Worm (Caenorhabditis elegans) whole organism, L2 larva: ENCODE data around the gene Y110A2AL.4.
"Not testable (repeated sequence)": the region's sequence is repeated elsewhere in the genome, so short reads cannot be mapped to it uniquely, and the experiment has no call there.

Experiments used
- C34F6.9 ChIP-seq: fragments of 150-350 bp; optimal IDR thresholded peaks from 2 replicates; lab custom pipeline; 2014; ENCODE audit warnings: missing biosample characterization, missing genetic modification characterization
- F13H6.1 ChIP-seq: sonication (generic microtip); optimal IDR thresholded peaks from 2 replicates; lab custom pipeline; 2016; ENCODE audit warnings: missing genetic modification characterization, missing compliant biosample characterization
- R02D3.7 ChIP-seq: fragments of 150-350 bp; optimal IDR thresholded peaks from 2 replicates; lab custom pipeline; 2014; ENCODE audit warnings: missing biosample characterization, missing genetic modification characterization
- Y55F3AM.14 ChIP-seq: fragments of 200-800 bp; sonication (Bioruptor generic); optimal IDR thresholded peaks from 2 replicates; lab custom pipeline; 2018; ENCODE audit warnings: mild to moderate bottlenecking, missing genetic modification characterization, missing compliant biosample characterization
- ZK546.5 ChIP-seq: sonication (generic microtip); optimal IDR thresholded peaks from 2 replicates; lab custom pipeline; 2017; ENCODE audit warnings: missing biosample characterization, missing genetic modification characterization
- alr-1 ChIP-seq: fragments of 150-350 bp; optimal IDR thresholded peaks from 2 replicates; lab custom pipeline; 2014; ENCODE audit warnings: missing biosample characterization, missing genetic modification characterization
- aly-2 ChIP-seq: fragments of 150-350 bp; optimal IDR thresholded peaks from 2 replicates; lab custom pipeline; 2014; ENCODE audit warnings: missing biosample characterization, missing genetic modification characterization
- ama-1 ChIP-seq: fragments of 150-350 bp; optimal IDR thresholded peaks from 2 replicates; lab custom pipeline; 2018; ENCODE audit warnings: inconsistent platforms
- blmp-1 ChIP-seq: sonication (generic microtip); optimal IDR thresholded peaks from 2 replicates; lab custom pipeline; 2017; ENCODE audit warnings: missing genetic modification characterization, mild to moderate bottlenecking, missing compliant biosample characterization, antibody characterized with exemption, moderate library complexity; ENCODE audit not compliant: insufficient read depth
- ceh-16 ChIP-seq: fragments of 150-350 bp; optimal IDR thresholded peaks from 2 replicates; lab custom pipeline; 2014; ENCODE audit warnings: missing biosample characterization, missing genetic modification characterization
- crh-2 ChIP-seq: sonication (generic microtip); optimal IDR thresholded peaks from 2 replicates; lab custom pipeline; 2017; ENCODE audit warnings: missing biosample characterization, missing genetic modification characterization
- egl-27 ChIP-seq: sonication (generic microtip); optimal IDR thresholded peaks from 3 replicates; lab custom pipeline; 2017; ENCODE audit warnings: missing biosample characterization, missing genetic modification reagents, missing genetic modification characterization
- elt-3 ChIP-seq: sonication (generic microtip); optimal IDR thresholded peaks from 2 replicates; lab custom pipeline; 2017; ENCODE audit warnings: missing biosample characterization, missing genetic modification characterization
- gmeb-1 ChIP-seq: fragments of 150-350 bp; optimal IDR thresholded peaks from 2 replicates; lab custom pipeline; 2014; ENCODE audit warnings: missing biosample characterization, missing genetic modification characterization
- lin-11 ChIP-seq: fragments of 150-350 bp; sonication (generic microtip); optimal IDR thresholded peaks from 2 replicates; lab custom pipeline; 2014; ENCODE audit warnings: missing biosample characterization, missing genetic modification characterization, inconsistent platforms, mixed read lengths
- lin-13 ChIP-seq: fragments of 150-350 bp; optimal IDR thresholded peaks from 2 replicates; lab custom pipeline; 2014; ENCODE audit warnings: missing biosample characterization, missing genetic modification reagents, missing genetic modification characterization
- lin-39 ChIP-seq: fragments of 150-350 bp; optimal IDR thresholded peaks from 2 replicates; lab custom pipeline; 2014; ENCODE audit warnings: missing biosample characterization, missing genetic modification reagents, missing genetic modification characterization
- lsy-2 ChIP-seq, 2 experiments: fragments of 150-350 bp in 1 of 2; sonication (generic microtip) in 1 of 2; optimal IDR thresholded peaks; 2 replicates each; lab custom pipeline; 2014 to 2017; ENCODE audit warnings: missing biosample characterization in 2 of 2, missing genetic modification characterization in 2 of 2
- mab-5 ChIP-seq: fragments of 150-350 bp; optimal IDR thresholded peaks from 2 replicates; lab custom pipeline; 2014; ENCODE audit warnings: missing biosample characterization, missing genetic modification characterization
- mbf-1 ChIP-seq: sonication (generic microtip); optimal IDR thresholded peaks from 2 replicates; lab custom pipeline; 2017; ENCODE audit warnings: missing biosample characterization, missing genetic modification characterization
- mdl-1 ChIP-seq, 2 experiments: fragments of 150-350 bp in 1 of 2; sonication (generic microtip) in 1 of 2; optimal IDR thresholded peaks; 2 replicates each; lab custom pipeline; 2017; ENCODE audit warnings: missing biosample characterization in 2 of 2, missing genetic modification characterization in 2 of 2
- nhr-10 ChIP-seq: sonication (generic microtip); optimal IDR thresholded peaks from 2 replicates; lab custom pipeline; 2017; ENCODE audit warnings: missing biosample characterization, missing genetic modification characterization
- nhr-11 ChIP-seq: fragments of 150-350 bp; optimal IDR thresholded peaks from 2 replicates; lab custom pipeline; 2014; ENCODE audit warnings: missing biosample characterization, missing genetic modification characterization
- nhr-12 ChIP-seq: fragments of 150-350 bp; optimal IDR thresholded peaks from 2 replicates; lab custom pipeline; 2014; ENCODE audit warnings: missing biosample characterization, missing genetic modification characterization
- nhr-129 ChIP-seq: fragments of 150-350 bp; optimal IDR thresholded peaks from 2 replicates; lab custom pipeline; 2014; ENCODE audit warnings: missing biosample characterization, missing genetic modification characterization
- nhr-21 ChIP-seq: fragments of 150-350 bp; optimal IDR thresholded peaks from 2 replicates; lab custom pipeline; 2014; ENCODE audit warnings: missing biosample characterization, missing genetic modification characterization
- nhr-23 ChIP-seq: fragments of 150-350 bp; optimal IDR thresholded peaks from 2 replicates; lab custom pipeline; 2014; ENCODE audit warnings: missing biosample characterization, missing genetic modification reagents, missing genetic modification characterization
- nhr-237 ChIP-seq: fragments of 150-350 bp; optimal IDR thresholded peaks from 2 replicates; lab custom pipeline; 2014; ENCODE audit warnings: missing biosample characterization, missing genetic modification characterization
- nhr-25 ChIP-seq: fragments of 150-350 bp; sonication (generic microtip); optimal IDR thresholded peaks from 3 replicates; lab custom pipeline; 2014; ENCODE audit warnings: missing biosample characterization, missing genetic modification characterization
- nhr-6 ChIP-seq: fragments of 150-350 bp; optimal IDR thresholded peaks from 2 replicates; lab custom pipeline; 2014; ENCODE audit warnings: missing biosample characterization, missing genetic modification characterization
- sem-4 ChIP-seq: fragments of 150-350 bp; optimal IDR thresholded peaks from 2 replicates; lab custom pipeline; 2014; ENCODE audit warnings: missing biosample characterization, missing genetic modification reagents, missing genetic modification characterization
- skn-1 ChIP-seq: sonication (generic microtip); optimal IDR thresholded peaks from 2 replicates; lab custom pipeline; 2017; ENCODE audit warnings: missing biosample characterization, missing genetic modification characterization
- sma-3 ChIP-seq: sonication (generic microtip); optimal IDR thresholded peaks from 2 replicates; lab custom pipeline; 2016; ENCODE audit warnings: missing genetic modification reagents, missing genetic modification characterization, missing compliant biosample characterization
- snpc-4 ChIP-seq: fragments of 150-350 bp; optimal IDR thresholded peaks from 2 replicates; lab custom pipeline; 2014; ENCODE audit warnings: missing biosample characterization, missing genetic modification characterization
- unc-39 ChIP-seq: fragments of 150-350 bp; optimal IDR thresholded peaks from 2 replicates; lab custom pipeline; 2014; ENCODE audit warnings: missing biosample characterization, missing genetic modification characterization
- unc-55 ChIP-seq: fragments of 150-350 bp; sonication (generic microtip); optimal IDR thresholded peaks from 3 replicates; lab custom pipeline; 2014; ENCODE audit warnings: missing biosample characterization, missing genetic modification reagents, missing genetic modification characterization
- zag-1 ChIP-seq: fragments of 150-350 bp; optimal IDR thresholded peaks from 2 replicates; lab custom pipeline; 2014; ENCODE audit warnings: missing biosample characterization, missing genetic modification characterization
- ztf-11 ChIP-seq: sonication (generic microtip); optimal IDR thresholded peaks from 2 replicates; lab custom pipeline; 2017; ENCODE audit warnings: missing biosample characterization, missing genetic modification characterization
- ztf-4 ChIP-seq: fragments of 150-350 bp; optimal IDR thresholded peaks from 2 replicates; lab custom pipeline; 2014; ENCODE audit warnings: missing biosample characterization, missing genetic modification characterization

The Y110A2AL.4 gene

DNA sequence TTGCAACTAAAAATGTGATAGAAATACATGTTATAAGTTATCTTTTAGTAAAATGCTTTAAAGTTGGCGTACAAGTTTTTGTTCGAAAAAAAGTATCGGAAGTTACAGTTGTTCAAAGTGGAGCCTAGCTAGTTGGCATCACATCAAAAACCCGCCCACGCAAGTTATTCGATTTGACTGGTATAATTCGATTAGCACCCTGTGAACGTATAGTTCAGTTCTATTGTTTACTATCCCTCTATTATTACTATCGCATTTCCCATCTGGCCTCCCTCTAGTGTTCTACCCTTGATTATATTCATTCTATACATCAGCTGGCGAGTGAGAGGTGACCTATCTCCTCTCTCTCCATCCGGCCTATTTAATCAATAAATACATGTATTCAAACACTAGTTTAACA lies at the start of gene Y110A2AL.4:
Gene Y110A2AL.4 (plus strand): TSS at position 301 of the 400 bp plus-strand sequence.
- not testable (repeated sequence) for TF ChIP-seq elt-3 (tag; lab: Kevin White, UChicago); lsy-2 (tag; optimal IDR thresholded peaks at IDR 0.05; lab: Kevin White, UChicago); nhr-129

DNA sequence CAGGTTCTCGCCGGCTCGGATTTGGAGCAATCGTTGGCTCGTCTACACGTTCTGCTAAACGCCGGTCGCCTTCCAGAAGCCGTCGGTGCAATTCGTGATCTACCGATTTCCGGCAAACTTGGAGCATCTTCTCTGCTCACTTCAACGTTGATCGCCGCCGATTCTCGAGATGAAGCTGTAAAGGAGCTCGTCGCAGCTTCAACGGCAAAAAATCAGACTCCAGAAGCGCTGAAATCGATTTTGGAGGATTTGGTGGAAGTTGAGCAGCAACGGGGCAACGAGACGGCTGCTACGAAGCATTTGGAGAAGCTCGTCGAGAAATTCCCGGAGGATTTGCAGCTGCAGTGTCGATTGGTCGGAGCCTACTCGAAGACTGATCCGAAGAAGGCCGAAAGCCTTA lies 47.4 kb upstream of the Y110A2AL.4 start:
- TF ChIP-seq nhr-23 (tag; lab: Kevin White, UChicago) (no peak), nhr-11 (no peak), lsy-2 (tag; optimal IDR thresholded peaks at IDR 0.05; lab: Kevin White, UChicago) (no peak), ztf-11 (tag; lab: Kevin White, UChicago) (no peak), ZK546.5 (no peak), unc-39 (no peak), F13H6.1 (tag; lab: Kevin White, UChicago) (no peak), egl-27 (tag; lab: Kevin White, UChicago) (no peak), sem-4 (tag; lab: Kevin White, UChicago) (no peak), C34F6.9 (tag; lab: Kevin White, UChicago) (no peak), unc-55 (GFP tag; lab: Kevin White, UChicago) (no peak)

DNA sequence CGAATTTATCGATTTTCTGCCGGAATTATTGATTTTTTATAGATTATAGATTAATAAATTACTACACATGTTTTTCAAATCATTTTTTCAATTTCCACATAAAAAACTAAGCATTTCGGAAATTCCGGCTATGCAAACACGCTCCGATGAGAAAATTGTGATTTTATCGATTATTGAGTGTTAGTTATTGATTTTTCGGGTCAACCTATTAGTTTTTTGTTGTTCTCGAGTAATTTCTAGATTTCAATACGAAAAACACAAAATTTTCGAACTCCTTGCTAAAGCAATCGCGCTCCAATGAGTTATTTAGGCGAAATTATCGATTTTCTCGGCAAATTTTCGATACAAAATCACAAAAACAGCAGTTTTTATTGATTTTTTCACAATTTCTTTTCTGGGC lies 43.7 kb upstream of the Y110A2AL.4 start:
- no peak for TF ChIP-seq Y55F3AM.14
- TF ChIP-seq ZK546.5 = no peak
- TF ChIP-seq ztf-11 (tag; lab: Kevin White, UChicago) = no peak
- TF ChIP-seq nhr-10 (tag; lab: Kevin White, UChicago) = no peak
- no peak for TF ChIP-seq nhr-21 (tag; lab: Kevin White, UChicago)
- TF ChIP-seq nhr-237 (tag; lab: Kevin White, UChicago) = no peak
- no peak for TF ChIP-seq lin-13
- no peak for TF ChIP-seq egl-27 (tag; lab: Kevin White, UChicago)
- TF ChIP-seq nhr-11 = no peak
- no peak for TF ChIP-seq elt-3 (tag; lab: Kevin White, UChicago)
- no peak for TF ChIP-seq ceh-16

DNA sequence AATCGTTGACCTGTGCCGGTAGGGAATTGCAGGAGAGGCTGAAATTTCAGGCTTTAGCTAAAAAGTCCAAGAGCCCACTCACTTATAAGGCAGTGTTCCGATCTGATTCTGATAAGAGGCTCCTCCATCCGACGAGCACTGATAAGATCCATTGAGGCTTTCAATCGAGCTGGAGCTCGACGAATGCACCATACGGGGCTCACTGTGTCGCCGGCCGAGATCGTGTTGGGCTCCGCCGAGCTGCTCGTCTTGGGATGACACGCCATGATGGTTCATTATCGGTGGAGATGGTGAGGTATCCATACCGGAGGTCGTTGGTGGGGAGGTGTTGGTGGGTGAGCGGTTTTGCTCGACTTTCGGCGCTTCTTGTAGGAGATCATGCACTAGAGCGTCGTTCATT lies 42.7 kb upstream of the Y110A2AL.4 start:
- TF ChIP-seq lin-13 (no peak), skn-1 (tag; lab: Kevin White, UChicago) (no peak), sma-3 (GFP tag; lab: Kevin White, UChicago) (no peak), Y55F3AM.14 (no peak)

DNA sequence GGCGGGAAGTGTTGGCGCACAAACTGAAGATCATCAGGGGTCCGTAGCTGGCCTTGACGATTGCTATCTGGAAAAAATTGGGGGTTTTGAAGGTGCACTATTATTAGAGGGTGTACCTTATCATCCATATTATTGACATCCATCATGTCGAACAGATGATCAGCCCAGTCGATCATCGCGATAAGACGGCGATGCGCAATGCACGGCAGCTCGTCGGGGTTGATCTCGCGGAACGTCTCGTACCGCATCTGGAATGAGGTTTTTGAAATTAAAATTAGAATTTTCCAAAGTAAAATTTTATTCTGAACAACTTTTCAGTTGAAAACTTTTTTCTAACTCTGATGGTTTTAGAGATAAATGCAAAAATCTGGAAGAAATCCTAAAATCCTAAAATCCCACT lies 41.2 kb upstream of the Y110A2AL.4 start:
- TF ChIP-seq sem-4 (tag; lab: Kevin White, UChicago) (no peak), nhr-23 (tag; lab: Kevin White, UChicago) (no peak), zag-1 (tag; lab: Kevin White, UChicago) (no peak), ama-1 (lab: Kevin White, UChicago) (no peak), nhr-6 (tag; lab: Kevin White, UChicago) (no peak), unc-39 (no peak), mab-5 (tag; lab: Kevin White, UChicago) (no peak), blmp-1 (tag; lab: Kevin White, UChicago) (no peak), ztf-4 (no peak), nhr-129 (no peak), nhr-25 (tag; lab: Kevin White, UChicago) (no peak), snpc-4 (tag; lab: Kevin White, UChicago) (no peak), sma-3 (GFP tag; lab: Kevin White, UChicago) (no peak), aly-2 (no peak), unc-55 (GFP tag; lab: Kevin White, UChicago) (no peak), nhr-21 (tag; lab: Kevin White, UChicago) (no peak)

DNA sequence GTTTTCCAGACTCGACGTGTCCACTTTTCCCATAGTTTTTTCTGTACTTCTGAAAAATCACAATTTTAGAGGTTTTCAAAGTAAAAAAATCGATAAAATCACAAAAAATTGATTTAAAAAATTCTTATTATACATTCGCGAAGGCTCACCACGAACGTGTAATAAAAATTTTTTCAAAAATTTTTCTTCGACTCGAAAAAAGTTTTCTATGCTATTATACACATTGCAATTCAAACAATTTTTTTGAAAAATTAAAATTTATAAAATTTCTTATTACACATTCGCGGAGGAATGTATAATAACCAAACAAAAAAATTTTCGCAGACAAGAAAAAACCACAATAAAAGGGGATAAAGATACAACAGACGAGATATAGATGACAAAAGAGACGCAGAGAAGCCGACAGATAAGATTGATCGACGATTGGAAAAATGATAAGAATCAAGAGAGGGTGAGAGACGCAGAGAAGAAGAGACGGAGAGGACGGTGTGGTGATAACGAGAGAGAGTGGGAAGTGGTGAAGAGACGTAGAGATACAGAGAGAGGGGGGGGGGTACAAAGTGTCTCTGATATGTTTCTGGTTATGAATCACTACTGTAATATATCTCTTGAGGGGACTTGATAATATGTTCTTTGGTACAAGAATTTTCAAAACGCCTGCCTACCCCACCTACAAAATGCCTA lies 38.4 kb upstream of the Y110A2AL.4 start, which contains the start of gene nhr-119:
Gene nhr-119 (minus strand): TSS at position 51 of the 684 bp plus-strand sequence.
- peak; percentile 30 for TF ChIP-seq nhr-129
- no peak for TF ChIP-seq ZK546.5
- TF ChIP-seq sma-3 (GFP tag; lab: Kevin White, UChicago) = peak; percentile 96
- peak; percentile 44 for TF ChIP-seq nhr-6 (tag; lab: Kevin White, UChicago)
- TF ChIP-seq unc-39 = no peak
- TF ChIP-seq C34F6.9 (tag; lab: Kevin White, UChicago) = peak; percentile 38
- TF ChIP-seq alr-1 (tag; lab: Kevin White, UChicago) = no peak
- TF ChIP-seq crh-2 (tag; lab: Kevin White, UChicago) = peak; percentile 66
- TF ChIP-seq nhr-25 (tag; lab: Kevin White, UChicago) = peak; percentile 86
- TF ChIP-seq aly-2 = no peak
- TF ChIP-seq nhr-23 (tag; lab: Kevin White, UChicago) = no peak
- TF ChIP-seq gmeb-1 (tag; lab: Kevin White, UChicago) = peak; percentile 75
- no peak for TF ChIP-seq lin-39 (tag; lab: Kevin White, UChicago)
- TF ChIP-seq nhr-21 (tag; lab: Kevin White, UChicago) = peak; percentile 90
- TF ChIP-seq lin-13 = peak; percentile 79
- TF ChIP-seq mbf-1 = no peak
- TF ChIP-seq elt-3 (tag; lab: Kevin White, UChicago) = no peak
- peak; percentile 79 for TF ChIP-seq blmp-1 (tag; lab: Kevin White, UChicago)
- TF ChIP-seq ztf-4 = peak; percentile 52
- TF ChIP-seq mab-5 (tag; lab: Kevin White, UChicago) = peak; percentile 15
- no peak for TF ChIP-seq R02D3.7
- TF ChIP-seq lin-11 (tag; lab: Kevin White, UChicago) = no peak
- TF ChIP-seq sem-4 (tag; lab: Kevin White, UChicago) = peak; percentile 27
- TF ChIP-seq ceh-16 = no peak
- peak; percentile 53 to 65 for TF ChIP-seq mdl-1 (tag; optimal IDR thresholded peaks at IDR 0.05; lab: Kevin White, UChicago)
- TF ChIP-seq nhr-12 = no peak
